Worm (Caenorhabditis elegans) whole organism, L4 larva: Measurements from ENCODE around the gene F59A6.3.

ENCODE experiments used
- D1046.2 ChIP-seq: fragments of 200-800 bp; sonication (Bioruptor generic); IDR thresholded peaks from 2 replicates; pipeline ENCODE4 v1.3.6; 2022; ENCODE audit warnings: missing genetic modification characterization, missing compliant biosample characterization
- F37D6.2 ChIP-seq: sonication (generic microtip); optimal IDR thresholded peaks from 2 replicates; lab custom pipeline; 2016; ENCODE audit warnings: mild to moderate bottlenecking, missing genetic modification characterization, missing compliant biosample characterization
- T26A8.4 ChIP-seq: fragments of 200-800 bp; sonication (Bioruptor generic); IDR thresholded peaks from 2 replicates; pipeline ENCODE4 v1.3.6; 2022; ENCODE audit warnings: missing genetic modification characterization, missing compliant biosample characterization
- Y75B8A.6 ChIP-seq: fragments of 200-800 bp; sonication (Bioruptor generic); IDR thresholded peaks from 2 replicates; pipeline ENCODE4 v1.3.6; 2022; ENCODE audit warnings: missing genetic modification reagents, missing genetic modification characterization, missing compliant biosample characterization
- ama-1 ChIP-seq: fragments of 150-350 bp; optimal IDR thresholded peaks from 2 replicates; lab custom pipeline; 2014; ENCODE audit warnings: inconsistent platforms, mixed read lengths
- attf-4 ChIP-seq: sonication (generic microtip); optimal IDR thresholded peaks from 3 replicates; lab custom pipeline; 2017; ENCODE audit warnings: missing biosample characterization, missing genetic modification characterization
- ceh-82 ChIP-seq: sonication (generic microtip); optimal IDR thresholded peaks from 2 replicates; lab custom pipeline; 2017; ENCODE audit warnings: missing biosample characterization, missing genetic modification characterization
- cey-2 ChIP-seq: sonication (generic microtip); optimal IDR thresholded peaks from 3 replicates; lab custom pipeline; 2017; ENCODE audit warnings: missing genetic modification characterization, mild to moderate bottlenecking, missing compliant biosample characterization, antibody characterized with exemption, borderline replicate concordance; ENCODE audit not compliant: insufficient read depth
- ctbp-1 ChIP-seq: fragments of 200-800 bp; sonication (Bioruptor generic); IDR thresholded peaks from 2 replicates; pipeline ENCODE4 v1.3.6; 2022; ENCODE audit warnings: missing genetic modification reagents, missing genetic modification characterization, missing compliant biosample characterization
- daf-12 ChIP-seq: fragments of 150-350 bp; optimal IDR thresholded peaks from 2 replicates; lab custom pipeline; 2014; ENCODE audit warnings: missing biosample characterization, missing genetic modification reagents, missing genetic modification characterization
- dmd-6 ChIP-seq: fragments of 200-800 bp; sonication (Bioruptor generic); IDR thresholded peaks from 2 replicates; pipeline ENCODE4 v1.3.6; 2022; ENCODE audit warnings: missing genetic modification reagents, missing genetic modification characterization, missing compliant biosample characterization
- dmd-9 ChIP-seq: fragments of 200-800 bp; sonication (Bioruptor generic); IDR thresholded peaks from 2 replicates; pipeline ENCODE4 v1.3.6; 2022; ENCODE audit warnings: missing genetic modification reagents, missing genetic modification characterization, missing compliant biosample characterization
- duxl-1 ChIP-seq: sonication (generic microtip); optimal IDR thresholded peaks from 2 replicates; lab custom pipeline; 2016; ENCODE audit warnings: mild to moderate bottlenecking, missing genetic modification characterization, moderate library complexity, missing compliant biosample characterization; ENCODE audit not compliant: poor library complexity
- egl-43 ChIP-seq: fragments of 200-800 bp; sonication (Bioruptor generic); IDR thresholded peaks from 2 replicates; pipeline ENCODE4 v1.3.6; 2022; ENCODE audit warnings: missing genetic modification reagents, missing genetic modification characterization, missing compliant biosample characterization
- hif-1 ChIP-seq, 2 experiments: sonication (generic microtip); optimal IDR thresholded peaks; 2 replicates each; lab custom pipeline; 2016 to 2017; ENCODE audit warnings: missing compliant biosample characterization in 2 of 2, missing genetic modification characterization in 2 of 2, missing genetic modification reagents in 2 of 2, missing genotype in 2 of 2, mild to moderate bottlenecking in 1 of 2
- hlh-11 ChIP-seq: fragments of 200-800 bp; sonication (Bioruptor generic); optimal IDR thresholded peaks from 2 replicates; lab custom pipeline; 2018; ENCODE audit warnings: mild to moderate bottlenecking, missing genetic modification characterization, missing compliant biosample characterization
- hlh-30 ChIP-seq: sonication (generic microtip); optimal IDR thresholded peaks from 2 replicates; lab custom pipeline; 2017; ENCODE audit warnings: antibody characterized with exemption, mild to moderate bottlenecking, missing genetic modification characterization, missing compliant biosample characterization; ENCODE audit not compliant: insufficient read depth
- jun-1 ChIP-seq: fragments of 150-350 bp; optimal IDR thresholded peaks from 2 replicates; lab custom pipeline; 2014; ENCODE audit warnings: missing biosample characterization, missing genetic modification reagents, missing genetic modification characterization
- lim-7 ChIP-seq: fragments of 200-800 bp; sonication (Bioruptor generic); IDR thresholded peaks from 2 replicates; pipeline ENCODE4 v1.3.6; 2022; ENCODE audit warnings: missing genetic modification characterization, missing compliant biosample characterization
- lin-15B ChIP-seq: fragments of 150-350 bp; sonication (generic microtip); optimal IDR thresholded peaks from 3 replicates; lab custom pipeline; 2014; ENCODE audit warnings: missing biosample characterization, missing genetic modification characterization
- lin-29 ChIP-seq: fragments of 200-800 bp; sonication (Bioruptor generic); IDR thresholded peaks from 2 replicates; pipeline ENCODE4 v1.3.6; 2022; ENCODE audit warnings: missing genetic modification reagents, missing genetic modification characterization, missing compliant biosample characterization
- lin-39 ChIP-seq: fragments of 150-350 bp; optimal IDR thresholded peaks from 2 replicates; lab custom pipeline; 2014; ENCODE audit warnings: missing biosample characterization, missing genetic modification reagents, missing genetic modification characterization
- lir-3 ChIP-seq: sonication (generic microtip); optimal IDR thresholded peaks from 2 replicates; lab custom pipeline; 2016; ENCODE audit warnings: mild to moderate bottlenecking, missing genetic modification characterization, missing compliant biosample characterization
- madf-5 ChIP-seq, 2 experiments: fragments of 200-800 bp; sonication (Bioruptor generic); IDR thresholded peaks; 2 replicates each; pipeline ENCODE4 v1.3.6; 2022; ENCODE audit warnings: missing compliant biosample characterization in 2 of 2, missing genetic modification characterization in 2 of 2
- mdt-29 ChIP-seq: fragments of 200-800 bp; sonication (Bioruptor generic); IDR thresholded peaks from 2 replicates; pipeline ENCODE4 v1.3.6; 2022; ENCODE audit warnings: missing genetic modification reagents, missing genetic modification characterization, missing compliant biosample characterization
- nhr-10 ChIP-seq: fragments of 150-350 bp; optimal IDR thresholded peaks from 2 replicates; lab custom pipeline; 2014; ENCODE audit warnings: missing biosample characterization, missing genetic modification characterization
- nhr-102 ChIP-seq: sonication (generic microtip); optimal IDR thresholded peaks from 2 replicates; lab custom pipeline; 2016; ENCODE audit warnings: mild to moderate bottlenecking, missing genetic modification characterization, moderate library complexity, missing compliant biosample characterization
- nhr-28 ChIP-seq: fragments of 150-350 bp; optimal IDR thresholded peaks from 2 replicates; lab custom pipeline; 2014; ENCODE audit warnings: missing biosample characterization, missing genetic modification characterization
- nhr-42 ChIP-seq: fragments of 200-800 bp; sonication (Bioruptor generic); IDR thresholded peaks from 2 replicates; pipeline ENCODE4 v1.3.6; 2022; ENCODE audit warnings: missing genetic modification characterization, missing compliant biosample characterization
- nhr-76 ChIP-seq: fragments of 150-350 bp; optimal IDR thresholded peaks from 2 replicates; lab custom pipeline; 2014; ENCODE audit warnings: missing biosample characterization, missing genetic modification characterization
- nhr-77 ChIP-seq: fragments of 150-350 bp; optimal IDR thresholded peaks from 2 replicates; lab custom pipeline; 2014; ENCODE audit warnings: missing biosample characterization, missing genetic modification characterization
- pha-4 ChIP-seq, 2 experiments: fragments of 150-350 bp in 1 of 2; fragments of 200-800 bp in 1 of 2; sonication (Bioruptor generic) in 1 of 2; IDR thresholded peaks in 1 of 2; optimal IDR thresholded peaks in 1 of 2; 2 replicates each; pipeline versions ENCODE4 v1.3.6 to Lab custom; 2014 to 2022; ENCODE audit warnings: missing genetic modification characterization in 2 of 2, missing genetic modification reagents in 2 of 2, missing biosample characterization in 1 of 2, missing compliant biosample characterization in 1 of 2
- rbr-2 ChIP-seq: sonication (generic microtip); optimal IDR thresholded peaks from 2 replicates; lab custom pipeline; 2016; ENCODE audit warnings: missing genotype, missing genetic modification characterization, missing compliant biosample characterization
- saeg-2 ChIP-seq: fragments of 200-800 bp; sonication (Bioruptor generic); IDR thresholded peaks from 2 replicates; pipeline ENCODE4 v1.3.6; 2022; ENCODE audit warnings: missing genetic modification reagents, missing genetic modification characterization, missing compliant biosample characterization
- spr-1 ChIP-seq: sonication (generic microtip); optimal IDR thresholded peaks from 2 replicates; lab custom pipeline; 2016; ENCODE audit warnings: mild to moderate bottlenecking, missing genetic modification characterization, missing compliant biosample characterization
- spr-3 ChIP-seq: fragments of 200-800 bp; sonication (Bioruptor generic); optimal IDR thresholded peaks from 2 replicates; lab custom pipeline; 2018; ENCODE audit warnings: mild to moderate bottlenecking, missing genetic modification characterization, missing compliant biosample characterization
- tra-1 ChIP-seq: fragments of 200-800 bp; sonication (Bioruptor generic); IDR thresholded peaks from 2 replicates; pipeline ENCODE4 v1.3.6; 2022; ENCODE audit warnings: missing genetic modification reagents, missing genetic modification characterization, missing compliant biosample characterization
- unc-130 ChIP-seq: sonication (generic microtip); optimal IDR thresholded peaks from 2 replicates; lab custom pipeline; 2016; ENCODE audit warnings: missing genetic modification reagents, missing genetic modification characterization, missing compliant biosample characterization
- unc-39 ChIP-seq: sonication (generic microtip); optimal IDR thresholded peaks from 2 replicates; lab custom pipeline; 2017; ENCODE audit warnings: missing biosample characterization, missing genetic modification characterization
- unc-62 ChIP-seq, 3 experiments: fragments of 150-350 bp in 1 of 3; sonication (generic microtip); optimal IDR thresholded peaks in 2 of 3; peaks in 1 of 3; 1 replicate in 1 of 3; 2 replicates in 2 of 3; lab custom pipeline; 2014 to 2017; ENCODE audit warnings: missing biosample characterization in 3 of 3, missing genetic modification characterization in 3 of 3, missing genetic modification reagents in 3 of 3, missing genotype in 1 of 3
- zfp-2 ChIP-seq: sonication (generic microtip); optimal IDR thresholded peaks from 2 replicates; lab custom pipeline; 2016; ENCODE audit warnings: mild to moderate bottlenecking, missing genetic modification characterization, missing compliant biosample characterization
- zfp-3 ChIP-seq: fragments of 200-800 bp; sonication (Bioruptor generic); conservative IDR thresholded peaks from 2 replicates; pipeline ENCODE4 v1.3.6; 2022; ENCODE audit warnings: missing genetic modification reagents, missing genetic modification characterization, missing compliant biosample characterization

F59A6.3 gene

DNA sequence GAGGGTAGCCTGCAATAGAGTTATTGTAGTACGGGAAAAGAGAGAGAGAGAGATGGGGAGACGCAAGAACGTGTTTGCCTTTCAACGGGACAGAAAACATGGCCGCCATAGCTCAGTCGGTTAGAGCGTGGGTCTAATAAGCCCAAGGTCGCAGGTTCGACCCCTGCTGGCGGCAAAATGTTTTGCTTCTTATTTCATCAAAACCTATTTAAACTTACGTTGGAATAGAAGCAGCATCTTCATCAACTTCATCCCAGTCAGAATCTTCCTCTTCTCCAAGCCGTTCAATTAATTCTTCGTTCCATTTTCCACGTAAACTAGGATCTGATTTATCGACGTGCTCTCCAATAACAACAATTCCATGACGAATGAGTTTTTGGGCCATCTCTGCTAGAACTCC is 24.5 kb downstream of the F59A6.3 start (continued):
- peak; percentile 55 for TF ChIP-seq hlh-11 (tag; lab: Kevin White, UChicago)
- peak; percentile 81; the same call in 1 of the 2 replicates for TF ChIP-seq Y75B8A.6 (GFP tag; lab: Robert Waterston, UW)
- TF ChIP-seq spr-1 (tag; lab: Kevin White, UChicago): peak; percentile 75
- TF ChIP-seq madf-5 (GFP tag; IDR thresholded peaks at IDR 0.05; lab: Robert Waterston, UW): peak in 1 of 2 experiments; percentile 52; a peak in 1 of 4 replicates
- peak in 1 of 2 experiments; percentile 80 for TF ChIP-seq unc-62 (GFP tag; optimal IDR thresholded peaks at IDR 0.05 in 1 of 2; lab: Kevin White, UChicago)
- TF ChIP-seq unc-62 (tag; optimal IDR thresholded peaks at IDR 0.05; lab: Kevin White, UChicago): no peak
- no peak for TF ChIP-seq nhr-10 (tag; lab: Kevin White, UChicago)
- no peak for TF ChIP-seq mdt-29
- TF ChIP-seq lir-3 (tag; lab: Kevin White, UChicago): peak; percentile 15
- 0 out of 2 replicates have a peak, but pooled peaks have one; percentile 41 for TF ChIP-seq ctbp-1
- TF ChIP-seq tra-1 (GFP tag; lab: Robert Waterston, UW): peak; percentile 82
- peak; percentile 78 for TF ChIP-seq D1046.2 (GFP tag; lab: Robert Waterston, UW)
- TF ChIP-seq nhr-76 (tag; lab: Kevin White, UChicago): no peak
- TF ChIP-seq lin-29 (GFP tag; lab: Robert Waterston, UW): no peak
- TF ChIP-seq unc-39 (tag; lab: Kevin White, UChicago): no peak
- peak; percentile 29 for TF ChIP-seq hlh-30 (tag; lab: Kevin White, UChicago)
- TF ChIP-seq saeg-2 (GFP tag; lab: Robert Waterston, UW): 0 out of 2 replicates have a peak, but pooled peaks have one; percentile 48
- TF ChIP-seq daf-12 (tag; lab: Kevin White, UChicago): no peak
- TF ChIP-seq unc-130 (GFP tag; lab: Kevin White, UChicago): peak; percentile 72
- peak; percentile 17 to 59 for TF ChIP-seq hif-1 (tag; optimal IDR thresholded peaks at IDR 0.05; lab: Kevin White, UChicago)
- peak; percentile 65 for TF ChIP-seq jun-1 (tag; lab: Kevin White, UChicago)
- TF ChIP-seq nhr-28 (tag; lab: Kevin White, UChicago): peak; percentile 34
- peak; percentile 84 for TF ChIP-seq T26A8.4 (GFP tag; lab: Robert Waterston, UW)
- peak; percentile 19 for TF ChIP-seq zfp-2
- no peak for TF ChIP-seq attf-4 (tag; lab: Kevin White, UChicago)
- peak; percentile 93 for TF ChIP-seq pha-4 (GFP tag; IDR thresholded peaks at IDR 0.05; lab: Robert Waterston, UW)
- no peak for TF ChIP-seq pha-4 (tag; optimal IDR thresholded peaks at IDR 0.05; lab: Kevin White, UChicago)
- TF ChIP-seq egl-43 (GFP tag; lab: Robert Waterston, UW): peak; percentile 94
- TF ChIP-seq zfp-3 (GFP tag; lab: Robert Waterston, UW): peak; percentile 79; the same call in 1 of the 2 replicates
- TF ChIP-seq nhr-42 (GFP tag; lab: Robert Waterston, UW): peak; percentile 87
- TF ChIP-seq F37D6.2 (tag; lab: Kevin White, UChicago): no peak
- no peak for TF ChIP-seq lin-15B
- TF ChIP-seq ama-1 (lab: Kevin White, UChicago): no peak
- TF ChIP-seq rbr-2 (tag; lab: Kevin White, UChicago): peak; percentile 46
- peak; percentile 31 for TF ChIP-seq spr-3 (GFP tag; lab: Kevin White, UChicago)
- TF ChIP-seq dmd-9 (GFP tag; lab: Robert Waterston, UW): peak; percentile 78
- TF ChIP-seq ceh-82 (tag; lab: Kevin White, UChicago): no peak
- peak; percentile 78 for TF ChIP-seq duxl-1

DNA sequence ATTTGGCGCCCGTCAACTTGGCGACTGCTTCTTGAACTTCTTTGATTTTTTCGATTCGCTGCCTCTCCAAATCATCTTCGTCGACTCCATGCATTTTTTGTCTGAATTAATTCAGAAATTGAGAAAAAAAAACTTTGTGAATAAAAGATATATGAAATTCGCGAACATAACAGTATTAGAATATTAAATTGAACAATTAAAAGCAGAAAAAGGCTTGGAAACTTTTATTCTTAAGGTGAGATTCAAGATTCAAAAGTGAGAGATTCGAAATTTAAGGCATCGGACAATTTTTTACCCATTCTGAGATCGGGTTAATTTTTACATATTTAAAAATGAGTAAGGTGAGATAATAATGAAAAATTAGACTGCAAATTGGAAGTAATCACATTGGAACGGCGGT is 25.8 kb downstream of the F59A6.3 start, which contains the start of gene F33G12.3:
Gene F33G12.3, minus strand, starts transcription at position 101 of the 400 bp plus-strand sequence.
- TF ChIP-seq lin-39 (tag; lab: Kevin White, UChicago) (no peak), lim-7 (GFP tag; lab: Robert Waterston, UW) (no peak), hlh-30 (tag; lab: Kevin White, UChicago) (no peak), nhr-77 (tag; lab: Kevin White, UChicago) (no peak), dmd-6 (GFP tag; lab: Robert Waterston, UW) (no peak), mdt-29 (no peak), cey-2 (no peak), nhr-102 (tag; lab: Kevin White, UChicago) (no peak)
